Worm (Caenorhabditis elegans): ENCODE data around the gene ZK688.9.

DNA sequence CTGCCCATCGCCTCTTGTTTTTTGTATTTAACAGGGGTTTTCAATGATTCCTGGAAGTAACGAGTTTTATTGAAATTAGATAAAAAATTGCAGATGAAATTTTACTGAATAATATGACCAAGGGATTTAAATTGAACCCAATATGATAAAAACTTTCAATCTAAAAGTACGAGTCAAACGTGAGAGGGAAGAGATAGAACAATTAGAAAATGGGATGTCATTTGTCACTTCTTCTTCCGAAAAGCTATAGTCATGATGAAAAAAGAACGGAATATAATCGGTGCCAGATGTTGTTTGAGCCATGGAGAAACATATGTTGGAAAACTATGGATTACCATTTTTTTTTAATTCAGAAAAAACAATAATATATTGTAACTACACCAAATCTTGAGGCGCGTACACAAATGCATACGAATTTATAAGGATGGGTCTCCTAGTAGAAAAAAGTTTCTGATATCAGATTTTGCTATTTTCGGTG lies 3.9 kb downstream of the ZK688.9 start, which contains the start of gene sup-18:
- TF ChIP-seq C08G9.2 (tag; optimal IDR thresholded peaks at IDR 0.05) (no peak), ama-1 (optimal IDR thresholded peaks at IDR 0.05) (no peak), hlh-8 (tag; optimal IDR thresholded peaks at IDR 0.05) (no peak), unc-86 (tag; optimal IDR thresholded peaks at IDR 0.05) (no peak), fax-1 (tag; optimal IDR thresholded peaks at IDR 0.05) (no peak), lin-11 (tag; optimal IDR thresholded peaks at IDR 0.05) (no peak), ceh-24 (tag; optimal IDR thresholded peaks at IDR 0.05) (no peak), pqm-1 (tag; optimal IDR thresholded peaks at IDR 0.05) (no peak), mec-3 (tag; optimal IDR thresholded peaks at IDR 0.05; ENCODE audit: borderline replicate concordance) (no peak), fkh-10 (GFP tag; optimal IDR thresholded peaks at IDR 0.05) (no peak), gmeb-2 (tag; optimal IDR thresholded peaks at IDR 0.05) (no peak), pha-4 (tag; optimal IDR thresholded peaks at IDR 0.05) (no peak)

Data from whole organism, late embryonic.